Worm (Caenorhabditis elegans): ENCODE results near the gene fbxa-75.
A peak's percentile ranks its signal among the peaks of the same experiment; 100 is the strongest.

The fbxa-75 gene

ce11 chrIII:1315038-1315437 is 11.5 kb downstream of the fbxa-75 start, which contains the start of the genes fbxa-80 and fbxa-19:
TSS of gene fbxa-80 (minus strand) at chrIII:1315210.
TSS of gene fbxa-19 (plus strand) at chrIII:1315401.
- TF ChIP-seq T26A5.8 (tag; optimal IDR thresholded peaks at IDR 0.05) (no peak), tbp1 (GFP tag; optimal IDR thresholded peaks at IDR 0.05) (no peak), nhr-80 (tag; optimal IDR thresholded peaks at IDR 0.05) (peak; percentile 43), B0261.1 (tag; optimal IDR thresholded peaks at IDR 0.05) (no peak)

ce11 chrIII:1321561-1321960 is 18.0 kb downstream of the fbxa-75 start, which contains the start of gene fbxa-15:
TSS of gene fbxa-15 (minus strand) at chrIII:1321661.
- no peak for TF ChIP-seq F52B5.7 (tag; optimal IDR thresholded peaks at IDR 0.05)
- TF ChIP-seq F22D6.2 (tag; optimal IDR thresholded peaks at IDR 0.05), result no peak
- no peak for TF ChIP-seq rpc-1 (optimal IDR thresholded peaks at IDR 0.05)
- no peak for TF ChIP-seq rpc-1 (tag; optimal IDR thresholded peaks at IDR 0.05)
- TF ChIP-seq ceh-27 (GFP tag; optimal IDR thresholded peaks at IDR 0.05), result no peak

ce11 chrIII:1323555-1323954 is 20.0 kb downstream of the fbxa-75 start:
- TF ChIP-seq zim-3 (tag; optimal IDR thresholded peaks at IDR 0.05), result no peak
- TF ChIP-seq Y79H2A.3 (GFP tag; conservative IDR thresholded peaks at IDR 0.05), result no peak
- peak; percentile 72 for TF ChIP-seq nhr-80 (tag; optimal IDR thresholded peaks at IDR 0.05)
- peak; percentile 35 for TF ChIP-seq atf-7 (tag; optimal IDR thresholded peaks at IDR 0.05)
- no peak for TF ChIP-seq rec-8 (tag; optimal IDR thresholded peaks at IDR 0.05)
- TF ChIP-seq unc-62 (GFP tag; optimal IDR thresholded peaks at IDR 0.05), result no peak
- TF ChIP-seq sdz-38 (tag; optimal IDR thresholded peaks at IDR 0.05), result no peak
- no peak for TF ChIP-seq somi-1 (GFP tag; optimal IDR thresholded peaks at IDR 0.05)
- TF ChIP-seq B0336.3 (GFP tag; IDR thresholded peaks at IDR 0.05), result no peak
- peak; percentile 17 for TF ChIP-seq ets-4 (GFP tag; optimal IDR thresholded peaks at IDR 0.05)
- no peak for TF ChIP-seq K11D2.4 (GFP tag; IDR thresholded peaks at IDR 0.05)
- TF ChIP-seq ceh-40 (GFP tag; IDR thresholded peaks at IDR 0.05), result no peak
- peak; percentile 21; the same call in 1 of the 2 replicates for TF ChIP-seq cebp-1 (GFP tag; IDR thresholded peaks at IDR 0.05)
- peak; percentile 32 for TF ChIP-seq cebp-1 (tag; optimal IDR thresholded peaks at IDR 0.05)
- TF ChIP-seq ccch-3 (GFP tag; optimal IDR thresholded peaks at IDR 0.05), result no peak

- no peak for TF ChIP-seq ceh-79 (tag; optimal IDR thresholded peaks at IDR 0.05)
- no peak for TF ChIP-seq pha-4 (tag; optimal IDR thresholded peaks at IDR 0.05)
- TF ChIP-seq egl-18 (GFP tag; IDR thresholded peaks at IDR 0.05), result no peak
- TF ChIP-seq zim-3 (tag; optimal IDR thresholded peaks at IDR 0.05), result no peak
- TF ChIP-seq rec-8 (tag; optimal IDR thresholded peaks at IDR 0.05), result no peak
- no peak for TF ChIP-seq hsf-1 (GFP tag; IDR thresholded peaks at IDR 0.05)
Observed at ce11 chrIII:1324513-1324912, 21.0 kb downstream of the fbxa-75 start, which contains the start of gene fbxa-14. TSS of gene fbxa-14 (minus strand) at chrIII:1324613.

- TF ChIP-seq dox-1 (GFP tag; IDR thresholded peaks at IDR 0.05) (no peak), ztf-22 (GFP tag; optimal IDR thresholded peaks at IDR 0.05) (no peak), efl-1 (GFP tag; optimal IDR thresholded peaks at IDR 0.05) (no peak), C06A6.2 (GFP tag; conservative IDR thresholded peaks at IDR 0.05) (no peak), ets-4 (GFP tag; optimal IDR thresholded peaks at IDR 0.05) (no peak), Y53G8AR.9 (GFP tag; conservative IDR thresholded peaks at IDR 0.05) (no peak), C17E4.6 (GFP tag; IDR thresholded peaks at IDR 0.05) (no peak), rcor-1 (GFP tag; IDR thresholded peaks at IDR 0.05) (no peak), D2030.7 (GFP tag; IDR thresholded peaks at IDR 0.05) (no peak), B0019.2 (GFP tag; conservative IDR thresholded peaks at IDR 0.05) (no peak), fkh-3 (tag; optimal IDR thresholded peaks at IDR 0.05) (no peak), egl-44 (GFP tag; IDR thresholded peaks at IDR 0.05) (no peak), snpc-1.1 (tag; optimal IDR thresholded peaks at IDR 0.05; ENCODE audit: insufficient read depth) (no peak), ceh-58 (GFP tag; IDR thresholded peaks at IDR 0.05) (no peak), lsy-27 (tag; optimal IDR thresholded peaks at IDR 0.05; ENCODE audit: borderline replicate concordance, insufficient read depth) (no peak), aptf-2 (GFP tag; conservative IDR thresholded peaks at IDR 0.05) (no peak), lin-40 (tag; optimal IDR thresholded peaks at IDR 0.05) (no peak), T07F8.4 (tag; optimal IDR thresholded peaks at IDR 0.05) (no peak)
Observed at ce11 chrIII:1326490-1326889, 23.0 kb downstream of the fbxa-75 start, which contains the start of gene Y82E9BL.18. TSS of gene Y82E9BL.18 (plus strand) at chrIII:1326790.

All from whole organism, young adult.